Fruit fly (Drosophila melanogaster) whole organism, embryonic: ENCODE results near the gene Cdc6.

Source experiments
- Ada2b ChIP-seq: fragments of 200-800 bp; sonication (Bioruptor generic); IDR thresholded peaks from 2 replicates; pipeline ENCODE4 v1.3.6; 2022; ENCODE audit warnings: missing biosample characterization, missing genetic modification characterization
- Adf1 ChIP-seq: fragments of 200-800 bp; sonication (Bioruptor generic); IDR thresholded peaks from 2 replicates; pipeline ENCODE4 v1.3.6; 2022; ENCODE audit warnings: missing biosample characterization, missing genetic modification characterization
- Atf-2 ChIP-seq: fragments of 200-800 bp; sonication (Bioruptor generic); optimal IDR thresholded peaks from 2 replicates; lab custom pipeline; 2016; ENCODE audit warnings: missing biosample characterization, missing genetic modification characterization
- Bgb ChIP-seq: fragments of 200-800 bp; sonication (Bioruptor generic); IDR thresholded peaks from 2 replicates; pipeline ENCODE4 v1.3.6; 2022; ENCODE audit warnings: missing biosample characterization, missing genetic modification characterization; ENCODE audit not compliant: partially characterized antibody
- CG10543 ChIP-seq: fragments of 200-800 bp; sonication (Bioruptor generic); optimal IDR thresholded peaks from 3 replicates; lab custom pipeline; 2017; ENCODE audit warnings: missing biosample characterization, mild to moderate bottlenecking, missing genetic modification characterization, moderate library complexity
- CG1233 ChIP-seq: fragments of 200-800 bp; sonication (Bioruptor generic); optimal IDR thresholded peaks from 4 replicates; lab custom pipeline; 2018; ENCODE audit warnings: missing biosample characterization, mild to moderate bottlenecking, missing genetic modification characterization
- CG13296 ChIP-seq: fragments of 200-800 bp; sonication (Bioruptor generic); optimal IDR thresholded peaks from 3 replicates; lab custom pipeline; 2018; ENCODE audit warnings: missing biosample characterization, mild to moderate bottlenecking, missing genetic modification characterization
- CG1529 ChIP-seq: fragments of 200-800 bp; sonication (Bioruptor generic); optimal IDR thresholded peaks from 3 replicates; lab custom pipeline; 2018; ENCODE audit warnings: missing biosample characterization, missing genetic modification characterization
- CG17359 ChIP-seq: fragments of 200-800 bp; sonication (Bioruptor generic); optimal IDR thresholded peaks from 3 replicates; lab custom pipeline; 2018; ENCODE audit warnings: missing biosample characterization, mild to moderate bottlenecking, missing genetic modification characterization, moderate library complexity
- CG17568 ChIP-seq: fragments of 200-800 bp; sonication (Bioruptor generic); optimal IDR thresholded peaks from 2 replicates; lab custom pipeline; 2018; ENCODE audit warnings: missing biosample characterization, mild to moderate bottlenecking, missing genetic modification characterization, moderate library complexity
- CG33557 ChIP-seq: fragments of 200-800 bp; sonication (Bioruptor generic); optimal IDR thresholded peaks from 2 replicates; lab custom pipeline; 2019; ENCODE audit warnings: missing biosample characterization, mild to moderate bottlenecking, missing genetic modification characterization, moderate library complexity
- CG34376 ChIP-seq: fragments of 200-800 bp; sonication (Bioruptor generic); optimal IDR thresholded peaks from 2 replicates; lab custom pipeline; 2018; ENCODE audit warnings: missing biosample characterization, mild to moderate bottlenecking, missing genetic modification characterization
- CG4424 ChIP-seq: fragments of 200-800 bp; sonication (Bioruptor generic); optimal IDR thresholded peaks from 3 replicates; lab custom pipeline; 2016; ENCODE audit warnings: missing biosample characterization, missing genetic modification characterization
- CG4820 ChIP-seq: fragments of 200-800 bp; sonication (Bioruptor generic); optimal IDR thresholded peaks from 3 replicates; lab custom pipeline; 2016; ENCODE audit warnings: missing biosample characterization, missing genetic modification characterization
- CG6854 ChIP-seq: fragments of 200-800 bp; sonication (Bioruptor generic); optimal IDR thresholded peaks from 3 replicates; lab custom pipeline; 2017; ENCODE audit warnings: missing biosample characterization, mild to moderate bottlenecking, missing genetic modification characterization
- CG7786 ChIP-seq: fragments of 200-800 bp; sonication (Bioruptor generic); optimal IDR thresholded peaks from 2 replicates; lab custom pipeline; 2016; ENCODE audit warnings: missing biosample characterization, missing genetic modification characterization
- CG7839 ChIP-seq: fragments of 200-800 bp; sonication (Bioruptor generic); optimal IDR thresholded peaks from 3 replicates; lab custom pipeline; 2018; ENCODE audit warnings: missing biosample characterization, mild to moderate bottlenecking, missing genetic modification characterization, moderate library complexity
- CG8388 ChIP-seq: fragments of 200-800 bp; sonication (Bioruptor generic); optimal IDR thresholded peaks from 2 replicates; lab custom pipeline; 2019; ENCODE audit warnings: missing biosample characterization, mild to moderate bottlenecking, missing genetic modification characterization, moderate library complexity
- Camta ChIP-seq: fragments of 200-800 bp; sonication (Bioruptor generic); optimal IDR thresholded peaks from 2 replicates; lab custom pipeline; 2016; ENCODE audit warnings: missing biosample characterization, missing genetic modification characterization
- D19B ChIP-seq: fragments of 200-800 bp; sonication (Bioruptor generic); optimal IDR thresholded peaks from 2 replicates; lab custom pipeline; 2017; ENCODE audit warnings: missing biosample characterization, mild to moderate bottlenecking, missing genetic modification characterization
- Dll ChIP-seq: fragments of 200-800 bp; sonication (Bioruptor generic); IDR thresholded peaks from 4 replicates; pipeline ENCODE4 v1.3.6; 2022; ENCODE audit warnings: missing biosample characterization, missing genetic modification characterization; ENCODE audit not compliant: partially characterized antibody
- Ets65A ChIP-seq: fragments of 200-800 bp; sonication (Bioruptor generic); peaks from one replicate; lab custom pipeline; 2016; ENCODE audit warnings: missing biosample characterization, missing genetic modification characterization
- MESR4 ChIP-seq: fragments of 200-800 bp; sonication (Bioruptor generic); optimal IDR thresholded peaks from 2 replicates; lab custom pipeline; 2018; ENCODE audit warnings: missing biosample characterization, mild to moderate bottlenecking, missing genetic modification characterization, moderate library complexity
- NFAT ChIP-seq: fragments of 200-800 bp; sonication (Bioruptor generic); IDR thresholded peaks from 2 replicates; pipeline ENCODE4 v1.3.6; 2022; ENCODE audit warnings: missing biosample characterization, missing genetic modification characterization
- Oli ChIP-seq: fragments of 200-800 bp; sonication (Bioruptor generic); optimal IDR thresholded peaks from 2 replicates; lab custom pipeline; 2018; ENCODE audit warnings: missing biosample characterization, mild to moderate bottlenecking, missing genetic modification characterization, moderate library complexity
- Ptx1 ChIP-seq: fragments of 200-800 bp; sonication (Bioruptor generic); IDR thresholded peaks from 2 replicates; pipeline ENCODE4 v1.3.6; 2022; ENCODE audit warnings: missing biosample characterization, missing genetic modification characterization
- Rfx ChIP-seq: fragments of 200-800 bp; sonication (Bioruptor generic); IDR thresholded peaks from 2 replicates; pipeline ENCODE4 v1.3.6; 2022; ENCODE audit warnings: missing biosample characterization, missing genetic modification characterization
- Sox100B ChIP-seq: fragments of 200-800 bp; sonication (Bioruptor generic); optimal IDR thresholded peaks from 3 replicates; lab custom pipeline; 2018; ENCODE audit warnings: missing biosample characterization, mild to moderate bottlenecking, missing genetic modification characterization
- al ChIP-seq: fragments of 200-800 bp; sonication (Bioruptor generic); IDR thresholded peaks from 2 replicates; pipeline ENCODE4 v1.3.6; 2022; ENCODE audit warnings: missing biosample characterization, missing genetic modification characterization
- cg ChIP-seq: fragments of 200-800 bp; sonication (Bioruptor generic); optimal IDR thresholded peaks from 3 replicates; lab custom pipeline; 2019; ENCODE audit warnings: missing biosample characterization, mild to moderate bottlenecking, missing genetic modification characterization, moderate library complexity
- dpn ChIP-seq, 2 experiments: fragments of 200-800 bp; sonication (Bioruptor generic); optimal IDR thresholded peaks; 3 replicates each; lab custom pipeline; 2016; ENCODE audit warnings: missing biosample characterization in 2 of 2, missing genetic modification characterization in 2 of 2
- dysf ChIP-seq: fragments of 200-800 bp; sonication (Bioruptor generic); IDR thresholded peaks from 3 replicates; pipeline ENCODE4 v1.3.6; 2022; ENCODE audit warnings: missing biosample characterization, missing genetic modification characterization
- gem ChIP-seq: fragments of 200-800 bp; sonication (Bioruptor generic); optimal IDR thresholded peaks from 2 replicates; lab custom pipeline; 2019; ENCODE audit warnings: missing biosample characterization, mild to moderate bottlenecking, missing genetic modification characterization, moderate library complexity
- gsb ChIP-seq: fragments of 200-800 bp; sonication (Bioruptor generic); IDR thresholded peaks from 2 replicates; pipeline ENCODE4 v1.3.6; 2022; ENCODE audit warnings: missing biosample characterization, missing genetic modification characterization
- gt ChIP-seq: fragments of 200-800 bp; sonication (Bioruptor generic); IDR thresholded peaks from 2 replicates; pipeline ENCODE4 v1.3.6; 2022; ENCODE audit warnings: missing biosample characterization, missing genetic modification characterization
- ham ChIP-seq: fragments of 200-800 bp; sonication (Bioruptor generic); IDR thresholded peaks from 2 replicates; pipeline ENCODE4 v1.3.6; 2022; ENCODE audit warnings: missing biosample characterization, missing genetic modification characterization
- insv ChIP-seq, 2 experiments: fragments of 200-800 bp; sonication (Bioruptor generic); optimal IDR thresholded peaks; 3 replicates each; lab custom pipeline; 2016 to 2018; ENCODE audit warnings: missing biosample characterization in 2 of 2, missing genetic modification characterization in 2 of 2
- lab ChIP-seq: fragments of 200-800 bp; sonication (Bioruptor generic); optimal IDR thresholded peaks from 3 replicates; lab custom pipeline; 2017; ENCODE audit warnings: missing biosample characterization, missing genetic modification characterization, mild to moderate bottlenecking, moderate library complexity, missing genetic modification reagents
- lbe ChIP-seq: fragments of 200-800 bp; sonication (Bioruptor generic); optimal IDR thresholded peaks from 2 replicates; lab custom pipeline; 2016; ENCODE audit warnings: missing biosample characterization, mild to moderate bottlenecking, missing genetic modification characterization
- lmd ChIP-seq: fragments of 200-800 bp; sonication (Bioruptor generic); IDR thresholded peaks from 2 replicates; pipeline ENCODE4 v1.3.6; 2022; ENCODE audit warnings: missing biosample characterization, missing genetic modification characterization
- row ChIP-seq: fragments of 200-800 bp; sonication (Bioruptor generic); IDR thresholded peaks from 3 replicates; pipeline ENCODE4 v1.3.6; 2022; ENCODE audit warnings: missing biosample characterization, missing genetic modification characterization
- slbo ChIP-seq: fragments of 200-800 bp; sonication (Bioruptor generic); IDR thresholded peaks from 2 replicates; pipeline ENCODE4 v1.3.6; 2022; ENCODE audit warnings: missing biosample characterization, missing genetic modification characterization
- tin ChIP-seq: fragments of 200-800 bp; sonication (Bioruptor generic); optimal IDR thresholded peaks from 3 replicates; lab custom pipeline; 2016; ENCODE audit warnings: missing biosample characterization, missing genetic modification characterization
- tup ChIP-seq: fragments of 200-800 bp; sonication (Bioruptor generic); optimal IDR thresholded peaks from 2 replicates; lab custom pipeline; 2016; ENCODE audit warnings: missing biosample characterization, mild to moderate bottlenecking, missing genetic modification characterization, moderate library complexity
- vvl ChIP-seq: fragments of 200-800 bp; sonication (Bioruptor generic); IDR thresholded peaks from 2 replicates; pipeline ENCODE4 v1.3.6; 2022; ENCODE audit warnings: missing biosample characterization, missing genetic modification characterization
- zen ChIP-seq: fragments of 200-800 bp; sonication (Bioruptor generic); optimal IDR thresholded peaks from 3 replicates; lab custom pipeline; 2018; ENCODE audit warnings: missing biosample characterization, mild to moderate bottlenecking, missing genetic modification characterization, moderate library complexity

Gene Cdc6

DNA sequence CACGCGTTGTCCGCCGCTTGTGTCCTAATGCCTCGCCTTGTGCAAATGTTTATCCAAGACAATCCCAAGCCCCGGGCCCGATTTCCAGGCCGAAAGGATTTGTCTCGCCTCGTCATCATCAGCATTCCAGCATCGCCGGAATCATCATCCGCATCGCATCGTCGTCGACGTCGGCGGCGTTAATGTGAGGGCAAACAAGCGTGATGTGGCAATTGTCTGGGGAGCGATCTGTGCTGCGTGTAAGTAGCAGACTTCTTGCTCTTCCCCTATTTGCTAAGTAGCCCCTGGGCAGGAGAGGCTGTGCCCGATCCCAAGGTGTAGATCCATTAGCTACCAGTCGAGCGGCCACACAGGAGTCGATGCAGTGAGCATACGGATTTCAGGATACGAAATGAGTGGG, 26.9 kb upstream of the Cdc6 start (continued):
- TF ChIP-seq zen (tag; lab: Kevin White, UChicago) (peak; percentile 92), cg (no peak)

DNA sequence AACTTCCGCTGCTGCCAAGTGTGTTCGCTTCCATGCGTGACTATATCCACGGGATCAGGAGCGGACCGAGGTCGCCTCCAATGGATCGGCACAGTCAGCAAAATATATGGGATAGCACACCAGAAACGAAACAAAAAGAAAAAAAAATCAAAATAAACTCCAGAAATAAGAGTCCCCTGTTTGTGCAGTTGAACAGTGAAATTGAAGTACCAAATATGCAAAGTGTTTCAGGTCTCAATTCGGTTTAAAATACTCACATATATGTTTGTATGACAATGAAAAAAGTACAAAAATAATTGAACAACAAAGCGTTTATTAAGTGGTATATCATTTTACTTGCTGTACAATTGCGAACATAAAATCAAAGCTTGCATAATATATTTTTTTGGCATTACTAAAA, 25.7 kb upstream of the Cdc6 start:
- TF ChIP-seq Oli (no peak), al (0 out of 2 replicates have a peak, but pooled peaks have one; percentile 6)

DNA sequence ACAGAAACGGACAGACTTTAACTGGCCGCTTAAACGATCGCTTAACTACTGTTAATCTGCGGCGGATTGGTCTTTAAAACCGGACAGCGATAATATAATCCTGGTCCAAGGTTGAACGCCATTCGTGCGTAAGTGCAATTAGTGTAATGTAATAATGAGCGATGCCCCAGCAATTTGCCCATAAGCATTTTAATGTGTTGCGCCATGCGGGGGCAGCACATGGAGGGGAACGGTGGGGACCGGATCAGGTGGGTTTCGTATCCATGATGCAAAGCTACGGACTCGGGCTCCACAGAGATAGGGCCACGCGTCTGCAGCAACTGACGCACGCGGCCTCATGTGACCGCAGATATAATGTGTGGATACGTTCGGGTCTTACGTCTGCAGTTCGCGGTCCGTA, 23.9 kb upstream of the Cdc6 start:
- TF ChIP-seq Ets65A (GFP tag; lab: Kevin White, UChicago), result peak; percentile 75
- TF ChIP-seq Sox100B (GFP tag; lab: Kevin White, UChicago), result no peak

DNA sequence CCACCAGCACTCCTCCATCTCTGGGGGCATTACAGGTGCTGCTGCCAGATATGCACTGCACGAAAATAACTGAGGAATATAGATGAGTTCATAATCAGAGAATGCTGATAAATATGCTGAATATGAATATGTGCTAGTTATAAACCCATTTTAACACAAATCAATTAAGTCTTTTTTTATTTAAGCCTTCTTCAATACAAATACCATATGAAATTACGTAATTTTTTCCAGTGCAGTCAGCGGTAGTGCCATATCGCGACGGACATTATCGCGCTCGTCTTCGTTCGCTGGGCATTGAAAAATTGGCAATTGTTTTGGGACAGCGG, 23.5 kb upstream of the Cdc6 start:
- TF ChIP-seq MESR4 (no peak), lab (GFP tag; lab: Kevin White, UChicago) (peak; percentile 27), dysf (GFP tag; lab: Robert Waterston, UW) (peak; percentile 38; the same call in 1 of the 3 replicates), CG33557 (GFP tag; lab: Kevin White, UChicago) (no peak), Dll (GFP tag; lab: Robert Waterston, UW) (no peak), vvl (GFP tag; lab: Robert Waterston, UW) (peak; percentile 22; the same call in 1 of the 2 replicates), lbe (GFP tag; lab: Kevin White, UChicago) (peak; percentile 85), slbo (GFP tag; lab: Robert Waterston, UW) (0 out of 2 replicates have a peak, but pooled peaks have one; percentile 20), CG17568 (GFP tag; lab: Kevin White, UChicago) (no peak), CG7839 (peak; percentile 22), CG4424 (GFP tag; lab: Kevin White, UChicago) (peak; percentile 4), CG6854 (no peak), dpn (GFP tag; optimal IDR thresholded peaks at IDR 0.05; lab: Kevin White, UChicago) (peak in 1 of 2 experiments; percentile 26), row (GFP tag; lab: Robert Waterston, UW) (peak; percentile 40; the same call in 2 of the 3 replicates), CG1233 (no peak), gt (GFP tag; lab: Robert Waterston, UW) (no peak), Bgb (no peak), insv (GFP tag; optimal IDR thresholded peaks at IDR 0.05; lab: Kevin White, UChicago) (no peak), Rfx (peak; percentile 55), Ada2b (peak; percentile 27; the same call in 1 of the 2 replicates), Atf-2 (GFP tag; lab: Kevin White, UChicago) (no peak), CG13296 (GFP tag; lab: Kevin White, UChicago) (no peak), gsb (GFP tag; lab: Robert Waterston, UW) (peak; percentile 2; the same call in 1 of the 2 replicates), CG7786 (GFP tag; lab: Kevin White, UChicago) (no peak), CG17359 (tag; lab: Kevin White, UChicago) (no peak), lmd (GFP tag; lab: Robert Waterston, UW) (peak; percentile 38; the same call in 1 of the 2 replicates), Camta (GFP tag; lab: Kevin White, UChicago) (peak; percentile 13), tin (GFP tag; lab: Kevin White, UChicago) (no peak), Adf1 (GFP tag; lab: Robert Waterston, UW) (no peak), CG4820 (GFP tag; lab: Kevin White, UChicago) (no peak), Ptx1 (GFP tag; lab: Robert Waterston, UW) (0 out of 2 replicates have a peak, but pooled peaks have one; percentile 28), CG34376 (no peak), CG1529 (GFP tag; lab: Kevin White, UChicago) (no peak), ham (no peak), gem (tag; lab: Kevin White, UChicago) (peak; percentile 26), CG10543 (GFP tag; lab: Kevin White, UChicago) (no peak), tup (no peak), D19B (GFP tag; lab: Kevin White, UChicago) (no peak), NFAT (GFP tag; lab: Robert Waterston, UW) (no peak), CG8388 (GFP tag; lab: Kevin White, UChicago) (no peak)
